Worm (Caenorhabditis elegans) whole organism, L4 larva: ENCODE measurements around the gene K09E4.4.

ENCODE experiments used
- saeg-2 ChIP-seq: fragments of 200-800 bp; sonication (Bioruptor generic); IDR thresholded peaks from 2 replicates; pipeline ENCODE4 v1.3.6; 2022; ENCODE audit warnings: missing genetic modification reagents, missing genetic modification characterization, missing compliant biosample characterization
- set-16 ChIP-seq: fragments of 200-800 bp; sonication (Bioruptor generic); IDR thresholded peaks from 2 replicates; pipeline ENCODE4 v1.3.6; 2022; ENCODE audit warnings: missing genetic modification reagents, missing genetic modification characterization, missing compliant biosample characterization

K09E4.4 gene

ce11 chrII:14065486-14065885 lies 56.5 kb downstream of the K09E4.4 start:
- peak; percentile 90 for TF ChIP-seq set-16 (GFP tag; lab: Robert Waterston, UW)
- TF ChIP-seq saeg-2 (GFP tag; lab: Robert Waterston, UW), result no peak
